Fruit fly (Drosophila melanogaster) whole organism, wandering third instar larva: Measurements from ENCODE around the gene lectin-21Ca.

Experiments used
- CrebA ChIP-seq: fragments of 200-800 bp; sonication (Bioruptor generic); optimal IDR thresholded peaks from 2 replicates; lab custom pipeline; 2016; ENCODE audit warnings: missing biosample characterization, mild to moderate bottlenecking, missing genetic modification characterization, borderline replicate concordance
- OdsH ChIP-seq: fragments of 200-800 bp; sonication (Bioruptor generic); optimal IDR thresholded peaks from 2 replicates; lab custom pipeline; 2016; ENCODE audit warnings: missing biosample characterization, mild to moderate bottlenecking, missing genetic modification characterization
- usp ChIP-seq: fragments of >200 bp; optimal IDR thresholded peaks from 2 replicates; lab custom pipeline; 2017; ENCODE audit warnings: missing biosample characterization, missing genetic modification characterization

DNA sequence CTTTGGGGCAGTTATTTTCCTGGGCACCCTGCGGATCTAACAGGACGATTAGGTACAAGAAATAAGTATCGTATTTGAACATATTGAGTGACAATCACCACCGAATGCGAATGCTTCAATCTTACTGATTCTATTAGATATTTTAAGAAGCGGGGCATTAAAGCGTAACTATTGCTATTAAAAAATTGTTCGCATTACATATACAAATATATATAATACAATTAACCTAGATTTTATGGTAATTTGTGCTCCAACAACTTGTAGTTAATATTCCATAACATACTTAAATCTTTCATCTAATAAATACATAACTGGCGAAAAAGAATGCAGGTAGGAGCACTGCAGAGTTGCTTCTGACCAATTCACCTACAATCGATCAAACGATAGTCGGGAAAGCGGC is 3.3 kb upstream of the lectin-21Ca start, which contains the start of gene lectin-21Cb:
- TF ChIP-seq usp (GFP tag; lab: Kevin White, UChicago) (no peak), CrebA (GFP tag; lab: Kevin White, UChicago) (no peak), OdsH (GFP tag; lab: Kevin White, UChicago) (no peak)
